Worm (Caenorhabditis elegans) whole organism, L2 larva: ENCODE data around the gene F11A5.16.

Source experiments
- ama-1 ChIP-seq: fragments of 150-350 bp; optimal IDR thresholded peaks from 2 replicates; lab custom pipeline; 2018; ENCODE audit warnings: inconsistent platforms
- egl-27 ChIP-seq: sonication (generic microtip); optimal IDR thresholded peaks from 3 replicates; lab custom pipeline; 2017; ENCODE audit warnings: missing biosample characterization, missing genetic modification reagents, missing genetic modification characterization
- lin-39 ChIP-seq: fragments of 150-350 bp; optimal IDR thresholded peaks from 2 replicates; lab custom pipeline; 2014; ENCODE audit warnings: missing biosample characterization, missing genetic modification reagents, missing genetic modification characterization
- nhr-11 ChIP-seq: fragments of 150-350 bp; optimal IDR thresholded peaks from 2 replicates; lab custom pipeline; 2014; ENCODE audit warnings: missing biosample characterization, missing genetic modification characterization
- nhr-23 ChIP-seq: fragments of 150-350 bp; optimal IDR thresholded peaks from 2 replicates; lab custom pipeline; 2014; ENCODE audit warnings: missing biosample characterization, missing genetic modification reagents, missing genetic modification characterization
- peb-1 ChIP-seq: fragments of 150-350 bp; optimal IDR thresholded peaks from 2 replicates; lab custom pipeline; 2014; ENCODE audit warnings: missing biosample characterization, missing genetic modification characterization
- unc-39 ChIP-seq: fragments of 150-350 bp; optimal IDR thresholded peaks from 2 replicates; lab custom pipeline; 2014; ENCODE audit warnings: missing biosample characterization, missing genetic modification characterization
- unc-62 ChIP-seq: fragments of 150-350 bp; optimal IDR thresholded peaks from 2 replicates; lab custom pipeline; 2014; ENCODE audit warnings: missing biosample characterization, missing genetic modification reagents, missing genetic modification characterization
- ztf-4 ChIP-seq: fragments of 150-350 bp; optimal IDR thresholded peaks from 2 replicates; lab custom pipeline; 2014; ENCODE audit warnings: missing biosample characterization, missing genetic modification characterization

- TF ChIP-seq ama-1 (no peak), peb-1 (tag; lab: Kevin White, UChicago) (no peak), unc-62 (GFP tag; lab: Kevin White, UChicago) (no peak), nhr-11 (tag; lab: Kevin White, UChicago) (no peak), lin-39 (tag; lab: Kevin White, UChicago) (no peak), nhr-23 (tag; lab: Kevin White, UChicago) (no peak), unc-39 (tag; lab: Kevin White, UChicago) (no peak), egl-27 (tag; lab: Kevin White, UChicago) (no peak), ztf-4 (tag; lab: Kevin White, UChicago) (no peak)
These were observed 14.9 kb downstream of the F11A5.16 start for ce11 chrV:16225524-16226116.
